Worm (Caenorhabditis elegans): ENCODE measurements around the gene K07C5.9.

DNA sequence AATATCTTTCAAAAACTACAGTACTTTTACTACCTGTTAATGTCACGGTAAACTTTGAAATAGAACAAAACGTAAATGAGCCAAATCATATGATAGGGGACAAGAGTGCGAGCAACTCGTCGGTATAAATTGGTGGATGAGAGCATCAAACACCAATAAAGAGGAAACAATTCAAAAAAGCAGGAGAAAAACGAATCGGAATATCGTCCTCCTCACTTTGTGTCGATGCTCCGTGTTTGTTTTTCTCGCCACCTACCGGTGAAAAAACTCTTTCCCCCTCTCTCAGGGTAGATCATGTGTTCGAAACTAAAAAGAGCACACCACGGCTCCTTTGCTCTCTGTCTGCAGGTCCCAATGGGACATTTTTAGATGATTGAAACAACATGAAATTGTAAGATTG is 21.9 kb downstream of the K07C5.9 start:
- TF ChIP-seq ets-4 (tag; optimal IDR thresholded peaks at IDR 0.05) (no peak), ama-1 (optimal IDR thresholded peaks at IDR 0.05) (no peak), nfya-1 (tag; optimal IDR thresholded peaks at IDR 0.05) (no peak), nhr-11 (tag; optimal IDR thresholded peaks at IDR 0.05) (no peak), che-1 (tag; optimal IDR thresholded peaks at IDR 0.05) (no peak), eyg-1 (tag; optimal IDR thresholded peaks at IDR 0.05) (no peak), lim-6 (tag; optimal IDR thresholded peaks at IDR 0.05) (no peak), tbx-2 (tag; optimal IDR thresholded peaks at IDR 0.05) (no peak), ref-2 (tag; optimal IDR thresholded peaks at IDR 0.05) (no peak), pat-9 (tag; optimal IDR thresholded peaks at IDR 0.05) (no peak), elt-2 (tag; optimal IDR thresholded peaks at IDR 0.05) (no peak), ahr-1 (tag; optimal IDR thresholded peaks at IDR 0.05) (no peak), hlh-8 (tag; optimal IDR thresholded peaks at IDR 0.05) (no peak), ceh-34 (tag; optimal IDR thresholded peaks at IDR 0.05) (no peak)
